Fruit fly (Drosophila melanogaster) whole organism, embryonic: Measurements from ENCODE around the gene CG42728.

Source experiments
- Antp ChIP-seq: fragments of 200-800 bp; sonication (Bioruptor generic); optimal IDR thresholded peaks from 3 replicates; lab custom pipeline; 2016; ENCODE audit warnings: missing biosample characterization, missing genetic modification characterization
- Atf-2 ChIP-seq: fragments of 200-800 bp; sonication (Bioruptor generic); optimal IDR thresholded peaks from 2 replicates; lab custom pipeline; 2016; ENCODE audit warnings: missing biosample characterization, missing genetic modification characterization
- CG10654 ChIP-seq: fragments of 200-800 bp; sonication (Bioruptor generic); optimal IDR thresholded peaks from 2 replicates; lab custom pipeline; 2016; ENCODE audit warnings: missing biosample characterization, missing genetic modification characterization
- CG10959 ChIP-seq: fragments of 200-800 bp; sonication (Bioruptor generic); IDR thresholded peaks from 2 replicates; pipeline ENCODE4 v1.3.6; 2022; ENCODE audit warnings: missing biosample characterization, missing genetic modification characterization
- CG11247 ChIP-seq: fragments of 200-800 bp; sonication (Bioruptor generic); IDR thresholded peaks from 2 replicates; pipeline ENCODE4 v1.3.6; 2022; ENCODE audit warnings: missing biosample characterization, missing genetic modification characterization
- CG12219 ChIP-seq: fragments of 200-800 bp; sonication (Bioruptor generic); optimal IDR thresholded peaks from 3 replicates; lab custom pipeline; 2018; ENCODE audit warnings: missing biosample characterization, mild to moderate bottlenecking, missing genetic modification characterization
- CG12391 ChIP-seq: fragments of 200-800 bp; sonication (Bioruptor generic); optimal IDR thresholded peaks from 3 replicates; lab custom pipeline; 2018; ENCODE audit warnings: missing biosample characterization, mild to moderate bottlenecking, missing genetic modification characterization, moderate library complexity
- CG12659 ChIP-seq: fragments of 200-800 bp; sonication (Bioruptor generic); optimal IDR thresholded peaks from 3 replicates; lab custom pipeline; 2017; ENCODE audit warnings: mild to moderate bottlenecking, missing biosample characterization, missing genetic modification reagents, missing genetic modification characterization
- CG12744 ChIP-seq: fragments of 200-800 bp; sonication (Bioruptor generic); optimal IDR thresholded peaks from 2 replicates; lab custom pipeline; 2016; ENCODE audit warnings: missing biosample characterization, missing genetic modification characterization
- CG13296 ChIP-seq: fragments of 200-800 bp; sonication (Bioruptor generic); optimal IDR thresholded peaks from 3 replicates; lab custom pipeline; 2018; ENCODE audit warnings: missing biosample characterization, mild to moderate bottlenecking, missing genetic modification characterization
- CG14014 ChIP-seq: fragments of 200-800 bp; sonication (Bioruptor generic); IDR thresholded peaks from 2 replicates; pipeline ENCODE4 v1.3.6; 2022; ENCODE audit warnings: missing biosample characterization, missing genetic modification characterization
- CG14050 ChIP-seq: fragments of 200-800 bp; sonication (Bioruptor generic); IDR thresholded peaks from 3 replicates; pipeline ENCODE4 v1.3.6; 2022; ENCODE audit warnings: missing biosample characterization, missing genetic modification characterization
- CG14965 ChIP-seq: fragments of 200-800 bp; sonication (Bioruptor generic); optimal IDR thresholded peaks from 2 replicates; lab custom pipeline; 2016; ENCODE audit warnings: missing biosample characterization, missing genetic modification characterization, borderline replicate concordance
- CG15696 ChIP-seq: fragments of 200-800 bp; sonication (Bioruptor generic); optimal IDR thresholded peaks from 2 replicates; lab custom pipeline; 2019; ENCODE audit warnings: missing biosample characterization, mild to moderate bottlenecking, missing genetic modification characterization, moderate library complexity
- CG17359 ChIP-seq: fragments of 200-800 bp; sonication (Bioruptor generic); optimal IDR thresholded peaks from 3 replicates; lab custom pipeline; 2018; ENCODE audit warnings: missing biosample characterization, mild to moderate bottlenecking, missing genetic modification characterization, moderate library complexity
- CG18599 ChIP-seq: fragments of 200-800 bp; sonication (Bioruptor generic); optimal IDR thresholded peaks from 3 replicates; lab custom pipeline; 2017; ENCODE audit warnings: missing biosample characterization, missing genetic modification characterization, mild to moderate bottlenecking, moderate library complexity, missing genetic modification reagents
- CG31441 ChIP-seq: fragments of 200-800 bp; sonication (Bioruptor generic); IDR thresholded peaks from 2 replicates; pipeline ENCODE4 v1.3.6; 2022; ENCODE audit warnings: missing biosample characterization, missing genetic modification characterization
- CG3726 ChIP-seq: fragments of 200-800 bp; sonication (Bioruptor generic); IDR thresholded peaks from 3 replicates; pipeline ENCODE4, ENCODE4 v1.3.6; 2022; ENCODE audit warnings: missing biosample characterization, missing genetic modification characterization
- CG6813 ChIP-seq: fragments of 200-800 bp; sonication (Bioruptor generic); optimal IDR thresholded peaks from 2 replicates; lab custom pipeline; 2017; ENCODE audit warnings: missing biosample characterization, missing genetic modification characterization, mild to moderate bottlenecking, moderate library complexity, missing genetic modification reagents
- CG7839 ChIP-seq: fragments of 200-800 bp; sonication (Bioruptor generic); optimal IDR thresholded peaks from 3 replicates; lab custom pipeline; 2018; ENCODE audit warnings: missing biosample characterization, mild to moderate bottlenecking, missing genetic modification characterization, moderate library complexity
- CG8924 ChIP-seq: fragments of 200-800 bp; optimal IDR thresholded peaks from 3 replicates; lab custom pipeline; 2019; ENCODE audit warnings: missing biosample characterization, mild to moderate bottlenecking, missing genetic modification characterization, moderate library complexity
- CG9437 ChIP-seq: fragments of 200-800 bp; sonication (Bioruptor generic); optimal IDR thresholded peaks from 2 replicates; lab custom pipeline; 2018; ENCODE audit warnings: missing biosample characterization, mild to moderate bottlenecking, missing genetic modification characterization
- D19A ChIP-seq: fragments of 200-800 bp; optimal IDR thresholded peaks from 3 replicates; lab custom pipeline; 2019; ENCODE audit warnings: missing biosample characterization, mild to moderate bottlenecking, missing genetic modification characterization, moderate library complexity
- Dref ChIP-seq: fragments of 200-800 bp; sonication (Bioruptor generic); IDR thresholded peaks from 2 replicates; pipeline ENCODE4 v1.3.6; 2022; ENCODE audit warnings: missing biosample characterization, missing genetic modification characterization
- E2f2 ChIP-seq: fragments of 200-800 bp; sonication (Bioruptor generic); IDR thresholded peaks from 2 replicates; pipeline ENCODE4 v1.3.6; 2022; ENCODE audit warnings: missing biosample characterization, missing genetic modification characterization
- Hey ChIP-seq: fragments of 200-800 bp; sonication (Bioruptor generic); optimal IDR thresholded peaks from 3 replicates; lab custom pipeline; 2018; ENCODE audit warnings: missing biosample characterization, mild to moderate bottlenecking, missing genetic modification characterization
- HmgD ChIP-seq: fragments of 200-800 bp; sonication (Bioruptor generic); optimal IDR thresholded peaks from 3 replicates; lab custom pipeline; 2016; ENCODE audit warnings: missing biosample characterization, missing genetic modification characterization
- Mad ChIP-seq: fragments of 200-800 bp; sonication (Bioruptor generic); optimal IDR thresholded peaks from 2 replicates; lab custom pipeline; 2016; ENCODE audit warnings: missing biosample characterization, missing genetic modification characterization
- Neu2 ChIP-seq: fragments of 200-800 bp; sonication (Bioruptor generic); optimal IDR thresholded peaks from 3 replicates; lab custom pipeline; 2016; ENCODE audit warnings: missing biosample characterization, missing genetic modification characterization, borderline replicate concordance
- Nf-YC ChIP-seq: fragments of 200-800 bp; optimal IDR thresholded peaks from 3 replicates; lab custom pipeline; 2019; ENCODE audit warnings: missing biosample characterization, mild to moderate bottlenecking, missing genetic modification characterization, moderate library complexity
- Rx ChIP-seq: fragments of 200-800 bp; sonication (Bioruptor generic); IDR thresholded peaks from 2 replicates; pipeline ENCODE4 v1.3.6; 2022; ENCODE audit warnings: missing biosample characterization, missing genetic modification characterization
- Usf ChIP-seq: fragments of 200-800 bp; sonication (Bioruptor generic); optimal IDR thresholded peaks from 2 replicates; lab custom pipeline; 2017; ENCODE audit warnings: missing genotype, missing biosample characterization, missing genetic modification characterization
- al ChIP-seq: fragments of 200-800 bp; sonication (Bioruptor generic); IDR thresholded peaks from 2 replicates; pipeline ENCODE4 v1.3.6; 2022; ENCODE audit warnings: missing biosample characterization, missing genetic modification characterization
- ase ChIP-seq: fragments of 200-800 bp; sonication (Bioruptor generic); IDR thresholded peaks from 3 replicates; pipeline ENCODE4 v1.3.6; 2022; ENCODE audit warnings: missing biosample characterization, missing genetic modification characterization
- bbx ChIP-seq: fragments of 200-800 bp; sonication (Bioruptor generic); IDR thresholded peaks from 2 replicates; pipeline ENCODE4 v1.3.6; 2022; ENCODE audit warnings: missing biosample characterization, missing genetic modification characterization; ENCODE audit not compliant: partially characterized antibody
- bowl ChIP-seq: fragments of 200-800 bp; sonication (Bioruptor generic); IDR thresholded peaks from 2 replicates; pipeline ENCODE4 v1.3.6; 2022; ENCODE audit warnings: missing biosample characterization, missing genetic modification characterization
- cato ChIP-seq: fragments of 200-800 bp; sonication (Bioruptor generic); optimal IDR thresholded peaks from 2 replicates; lab custom pipeline; 2016; ENCODE audit warnings: missing biosample characterization, missing genetic modification characterization, borderline replicate concordance
- danr ChIP-seq: fragments of 200-800 bp; sonication (Bioruptor generic); IDR thresholded peaks from 2 replicates; pipeline ENCODE4 v1.3.6; 2022; ENCODE audit warnings: missing biosample characterization, missing genetic modification characterization
- dati ChIP-seq: fragments of 200-800 bp; sonication (Bioruptor generic); IDR thresholded peaks from 2 replicates; pipeline ENCODE4 v1.3.6; 2022; ENCODE audit warnings: missing biosample characterization, missing genetic modification characterization
- dpn ChIP-seq, 2 experiments: fragments of 200-800 bp; sonication (Bioruptor generic); optimal IDR thresholded peaks; 3 replicates each; lab custom pipeline; 2016; ENCODE audit warnings: missing biosample characterization in 2 of 2, missing genetic modification characterization in 2 of 2
- eve ChIP-seq, 2 experiments: fragments of >200 bp; optimal IDR thresholded peaks; 2 replicates each; lab custom pipeline; 2017; ENCODE audit warnings: missing biosample characterization in 2 of 2, missing genetic modification characterization in 2 of 2
- gcm2 ChIP-seq: fragments of 200-800 bp; sonication (Bioruptor generic); optimal IDR thresholded peaks from 2 replicates; lab custom pipeline; 2016; ENCODE audit warnings: missing biosample characterization, missing genetic modification characterization
- jing ChIP-seq: fragments of 200-800 bp; sonication (Bioruptor generic); optimal IDR thresholded peaks from 2 replicates; lab custom pipeline; 2018; ENCODE audit warnings: missing biosample characterization, mild to moderate bottlenecking, missing genetic modification characterization
- klu ChIP-seq: fragments of 200-800 bp; sonication (Bioruptor generic); IDR thresholded peaks from 2 replicates; pipeline ENCODE4 v1.3.6; 2022; ENCODE audit warnings: missing biosample characterization, missing genetic modification characterization
- lab ChIP-seq: fragments of 200-800 bp; sonication (Bioruptor generic); optimal IDR thresholded peaks from 3 replicates; lab custom pipeline; 2017; ENCODE audit warnings: missing biosample characterization, missing genetic modification characterization, mild to moderate bottlenecking, moderate library complexity, missing genetic modification reagents
- pros ChIP-seq: fragments of 200-800 bp; sonication (Bioruptor generic); optimal IDR thresholded peaks from 3 replicates; lab custom pipeline; 2019; ENCODE audit warnings: missing biosample characterization, mild to moderate bottlenecking, missing genetic modification characterization, moderate library complexity
- slou ChIP-seq: fragments of 200-800 bp; sonication (Bioruptor generic); optimal IDR thresholded peaks from 3 replicates; lab custom pipeline; 2016; ENCODE audit warnings: missing biosample characterization, missing genetic modification characterization
- tap ChIP-seq: fragments of 200-800 bp; optimal IDR thresholded peaks from 3 replicates; lab custom pipeline; 2019; ENCODE audit warnings: missing biosample characterization, mild to moderate bottlenecking, missing genetic modification characterization, moderate library complexity
- tgo ChIP-seq: fragments of 200-800 bp; sonication (Bioruptor generic); IDR thresholded peaks from 3 replicates; pipeline ENCODE4 v1.3.6; 2022; ENCODE audit warnings: missing biosample characterization, missing genetic modification characterization
- ttk ChIP-seq: fragments of 200-800 bp; sonication (Bioruptor generic); IDR thresholded peaks from 2 replicates; pipeline ENCODE4 v2.1.2; 2022; ENCODE audit warnings: missing biosample characterization, missing genetic modification characterization
- vfl ChIP-seq: fragments of 200-800 bp; sonication (Bioruptor generic); optimal IDR thresholded peaks from 2 replicates; lab custom pipeline; 2016; ENCODE audit warnings: missing biosample characterization, missing genetic modification characterization
- yki ChIP-seq: fragments of >200 bp; optimal IDR thresholded peaks from 3 replicates; lab custom pipeline; 2018

The CG42728 gene

DNA sequence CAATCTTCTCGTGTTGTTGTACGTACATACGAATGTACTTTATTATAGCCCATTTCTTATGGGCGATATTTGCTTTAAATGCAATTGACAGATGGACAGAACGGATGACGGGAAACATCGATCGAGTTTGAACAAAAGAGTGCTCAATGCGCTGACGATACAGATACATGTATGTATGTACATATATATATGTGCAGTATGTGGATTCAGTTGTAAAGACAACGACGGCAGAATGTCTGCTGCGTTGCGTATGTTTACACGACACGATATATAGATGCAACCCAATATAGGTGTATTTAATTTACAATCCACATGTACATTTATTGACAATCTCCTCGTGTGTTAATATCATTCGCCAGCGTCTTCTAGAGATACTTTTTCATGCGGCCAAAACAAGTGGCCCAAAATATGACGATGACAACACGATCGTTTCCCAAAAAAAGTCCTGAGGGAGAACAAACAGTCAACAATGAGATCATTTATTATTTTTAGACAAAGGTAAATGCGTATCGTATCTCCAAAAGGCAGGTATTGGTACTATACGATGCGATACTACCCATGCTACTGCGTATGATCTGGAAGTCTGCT, 2.7 kb upstream of the CG42728 start (continued):
- TF ChIP-seq CG12659 (GFP tag; lab: Kevin White, UChicago): no peak
- no peak for TF ChIP-seq Atf-2
- TF ChIP-seq CG12744 (GFP tag; lab: Kevin White, UChicago): no peak
- no peak for TF ChIP-seq ase (GFP tag; lab: Robert Waterston, UW)
- peak; percentile 31 for TF ChIP-seq CG17359 (tag; lab: Kevin White, UChicago)
- TF ChIP-seq al (GFP tag; lab: Robert Waterston, UW): no peak
- TF ChIP-seq CG12391 (tag; lab: Kevin White, UChicago): no peak
- no peak for TF ChIP-seq CG15696 (tag; lab: Kevin White, UChicago)
- no peak for TF ChIP-seq CG31441 (GFP tag; lab: Robert Waterston, UW)
- TF ChIP-seq pros (GFP tag; lab: Kevin White, UChicago): no peak
- no peak for TF ChIP-seq CG14050 (GFP tag; lab: Robert Waterston, UW)
- TF ChIP-seq klu (GFP tag; lab: Robert Waterston, UW): no peak
- TF ChIP-seq ttk: no peak
- no peak for TF ChIP-seq cato (GFP tag; lab: Kevin White, UChicago)
- TF ChIP-seq CG9437 (GFP tag; lab: Kevin White, UChicago): no peak
- TF ChIP-seq CG14965 (GFP tag; lab: Kevin White, UChicago): no peak
- no peak for TF ChIP-seq CG3726 (GFP tag; lab: Robert Waterston, UW)
- no peak for TF ChIP-seq Neu2 (GFP tag; lab: Kevin White, UChicago)
- no peak for TF ChIP-seq Dref (GFP tag; lab: Robert Waterston, UW)
- no peak for TF ChIP-seq Mad
- no peak for TF ChIP-seq CG14014 (GFP tag; lab: Robert Waterston, UW)
- no peak for TF ChIP-seq CG7839 (tag; lab: Kevin White, UChicago)
- TF ChIP-seq CG13296 (GFP tag; lab: Kevin White, UChicago): no peak
- TF ChIP-seq slou: no peak
- no peak for TF ChIP-seq bbx (GFP tag; lab: Robert Waterston, UW)
- TF ChIP-seq CG18599: no peak
- no peak for TF ChIP-seq Usf
- no peak for TF ChIP-seq D19A
- peak; percentile 3 for TF ChIP-seq CG8924 (tag; lab: Kevin White, UChicago)
- TF ChIP-seq CG6813: peak; percentile 31
- no peak for TF ChIP-seq danr
- TF ChIP-seq E2f2 (GFP tag; lab: Robert Waterston, UW): no peak
- TF ChIP-seq CG10654 (GFP tag; lab: Kevin White, UChicago): no peak
- TF ChIP-seq CG12219 (GFP tag; lab: Kevin White, UChicago): no peak
- TF ChIP-seq dati: no peak
- no peak for TF ChIP-seq jing (GFP tag; lab: Kevin White, UChicago)
- TF ChIP-seq Antp (GFP tag; lab: Kevin White, UChicago): no peak
- no peak for TF ChIP-seq CG10959 (GFP tag; lab: Robert Waterston, UW)
- TF ChIP-seq dpn (GFP tag; optimal IDR thresholded peaks at IDR 0.05; lab: Kevin White, UChicago): no peak
- TF ChIP-seq Nf-YC (tag; lab: Kevin White, UChicago): no peak
- no peak for TF ChIP-seq tgo (GFP tag; lab: Robert Waterston, UW)
- no peak for TF ChIP-seq yki
- TF ChIP-seq lab (GFP tag; lab: Kevin White, UChicago): peak; percentile 24
- TF ChIP-seq tap (tag; lab: Kevin White, UChicago): peak; percentile 0
- TF ChIP-seq eve (GFP tag; optimal IDR thresholded peaks at IDR 0.05; lab: Kevin White, UChicago): no peak
- TF ChIP-seq vfl (GFP tag; lab: Kevin White, UChicago): no peak
- TF ChIP-seq Rx (GFP tag; lab: Robert Waterston, UW): no peak
- TF ChIP-seq bowl (GFP tag; lab: Robert Waterston, UW): no peak
- TF ChIP-seq HmgD (GFP tag; lab: Kevin White, UChicago): no peak
- no peak for TF ChIP-seq CG11247
- TF ChIP-seq gcm2: no peak
- TF ChIP-seq Hey (tag; lab: Kevin White, UChicago): no peak
